Worm (Caenorhabditis elegans) whole organism, L1 larva: ENCODE measurements around the gene alh-3.

Source experiments
- C16A3.4 ChIP-seq: fragments of 150-350 bp; optimal IDR thresholded peaks from 2 replicates; lab custom pipeline; 2014; ENCODE audit warnings: missing biosample characterization, missing genetic modification characterization
- alr-1 ChIP-seq: fragments of 200-800 bp; sonication (Bioruptor generic); optimal IDR thresholded peaks from 2 replicates; lab custom pipeline; 2018; ENCODE audit warnings: borderline replicate concordance, mild to moderate bottlenecking, missing genetic modification characterization, missing compliant biosample characterization
- aly-2 ChIP-seq: fragments of 150-350 bp; optimal IDR thresholded peaks from 2 replicates; lab custom pipeline; 2014; ENCODE audit warnings: missing biosample characterization, missing genetic modification characterization
- ama-1 ChIP-seq: fragments of 150-350 bp; optimal IDR thresholded peaks from 2 replicates; lab custom pipeline; 2014
- blmp-1 ChIP-seq: fragments of 150-350 bp; optimal IDR thresholded peaks from 2 replicates; lab custom pipeline; 2014; ENCODE audit warnings: missing biosample characterization, missing genetic modification characterization
- ceh-63 ChIP-seq: fragments of 200-800 bp; sonication (Bioruptor generic); optimal IDR thresholded peaks from 2 replicates; lab custom pipeline; 2018; ENCODE audit warnings: mild to moderate bottlenecking, missing genetic modification characterization, missing compliant biosample characterization
- ceh-8 ChIP-seq: fragments of 200-800 bp; sonication (Bioruptor generic); optimal IDR thresholded peaks from 2 replicates; lab custom pipeline; 2018; ENCODE audit warnings: mild to moderate bottlenecking, missing genetic modification characterization, moderate library complexity, missing compliant biosample characterization
- ceh-82 ChIP-seq, 3 experiments: fragments of 150-350 bp in 1 of 3; sonication (generic microtip) in 2 of 3; optimal IDR thresholded peaks; 2 replicates each; lab custom pipeline; 2014 to 2017; ENCODE audit warnings: missing biosample characterization in 3 of 3, missing genetic modification characterization in 3 of 3
- ceh-88 ChIP-seq: fragments of 200-800 bp; sonication (Bioruptor generic); IDR thresholded peaks from 2 replicates; pipeline ENCODE4 v1.3.6; 2022; ENCODE audit warnings: missing genetic modification characterization, missing compliant biosample characterization
- dpl-1 ChIP-seq, 3 experiments: fragments of 150-350 bp in 2 of 3; sonication (generic microtip) in 1 of 3; optimal IDR thresholded peaks; 2 replicates each; lab custom pipeline; 2014 to 2017; ENCODE audit warnings: missing biosample characterization in 3 of 3, missing genetic modification characterization in 3 of 3, missing genetic modification reagents in 3 of 3
- dsc-1 ChIP-seq: sonication (generic microtip); optimal IDR thresholded peaks from 2 replicates; lab custom pipeline; 2016; ENCODE audit warnings: mild to moderate bottlenecking, missing genetic modification characterization, missing compliant biosample characterization
- efl-1 ChIP-seq, 4 experiments: fragments of 150-350 bp; optimal IDR thresholded peaks in 3 of 4; peaks in 1 of 4; 1 replicate in 1 of 4; 2 replicates in 3 of 4; lab custom pipeline; 2014; ENCODE audit warnings: missing biosample characterization in 2 of 4, missing genetic modification characterization in 2 of 4, missing genetic modification reagents in 2 of 4
- efl-3 ChIP-seq: fragments of 200-800 bp; sonication (Bioruptor generic); optimal IDR thresholded peaks from 2 replicates; lab custom pipeline; 2018; ENCODE audit warnings: mild to moderate bottlenecking, missing genetic modification characterization, missing compliant biosample characterization
- elt-2 ChIP-seq: sonication (generic microtip); optimal IDR thresholded peaks from 2 replicates; lab custom pipeline; 2016; ENCODE audit warnings: missing genetic modification characterization, mild to moderate bottlenecking, inconsistent platforms, missing compliant biosample characterization, missing genetic modification reagents
- ets-5 ChIP-seq: fragments of 200-800 bp; sonication (Bioruptor generic); IDR thresholded peaks from 2 replicates; pipeline ENCODE4 v1.3.6; 2022; ENCODE audit warnings: missing genetic modification characterization, missing compliant biosample characterization
- fkh-10 ChIP-seq: sonication (generic microtip); optimal IDR thresholded peaks from 2 replicates; lab custom pipeline; 2017; ENCODE audit warnings: missing biosample characterization, missing genetic modification reagents, missing genetic modification characterization
- fkh-4 ChIP-seq: sonication (generic microtip); optimal IDR thresholded peaks from 2 replicates; lab custom pipeline; 2016; ENCODE audit warnings: missing compliant biosample characterization, missing genetic modification characterization, borderline replicate concordance
- fos-1 ChIP-seq: fragments of 150-350 bp; optimal IDR thresholded peaks from 2 replicates; lab custom pipeline; 2014; ENCODE audit warnings: missing biosample characterization, missing genetic modification characterization
- irx-1 ChIP-seq: sonication (generic microtip); optimal IDR thresholded peaks from 2 replicates; lab custom pipeline; 2016; ENCODE audit warnings: missing genetic modification characterization, missing compliant biosample characterization
- jun-1 ChIP-seq: fragments of 150-350 bp; optimal IDR thresholded peaks from 2 replicates; lab custom pipeline; 2014; ENCODE audit warnings: missing biosample characterization, missing genetic modification reagents, missing genetic modification characterization
- lin-15B ChIP-seq: fragments of 150-350 bp; sonication (generic microtip); optimal IDR thresholded peaks from 3 replicates; lab custom pipeline; 2014; ENCODE audit warnings: missing biosample characterization, missing genetic modification characterization
- lin-35 ChIP-seq, 2 experiments: fragments of 150-350 bp; optimal IDR thresholded peaks; 2 replicates each; lab custom pipeline; 2014; ENCODE audit warnings: missing biosample characterization in 2 of 2, missing genetic modification characterization in 2 of 2, missing genetic modification reagents in 2 of 2
- lir-3 ChIP-seq: sonication (generic microtip); optimal IDR thresholded peaks from 2 replicates; lab custom pipeline; 2016; ENCODE audit warnings: mild to moderate bottlenecking, missing genetic modification characterization, moderate library complexity, missing compliant biosample characterization; ENCODE audit not compliant: poor library complexity
- lsy-2 ChIP-seq, 2 experiments: fragments of 150-350 bp; optimal IDR thresholded peaks; 2 replicates each; lab custom pipeline; 2014; ENCODE audit warnings: missing biosample characterization in 2 of 2, missing genetic modification characterization in 2 of 2
- mdl-1 ChIP-seq, 2 experiments: fragments of 150-350 bp; optimal IDR thresholded peaks; 2 replicates each; lab custom pipeline; 2014 to 2017; ENCODE audit warnings: missing biosample characterization in 2 of 2, missing genetic modification characterization in 2 of 2, inconsistent platforms in 1 of 2
- mep-1 ChIP-seq: fragments of 150-350 bp; optimal IDR thresholded peaks from 2 replicates; lab custom pipeline; 2014; ENCODE audit warnings: missing biosample characterization, missing genetic modification characterization
- nhr-11 ChIP-seq: fragments of 150-350 bp; optimal IDR thresholded peaks from 2 replicates; lab custom pipeline; 2014; ENCODE audit warnings: missing biosample characterization, missing genetic modification characterization
- nhr-12 ChIP-seq: sonication (generic microtip); optimal IDR thresholded peaks from 2 replicates; lab custom pipeline; 2017; ENCODE audit warnings: missing biosample characterization, missing genetic modification characterization
- nhr-19 ChIP-seq: fragments of 200-800 bp; sonication (Bioruptor generic); conservative IDR thresholded peaks from 2 replicates; pipeline ENCODE4 v1.3.6; 2022; ENCODE audit warnings: missing genetic modification characterization, missing compliant biosample characterization
- nhr-20 ChIP-seq: sonication (generic microtip); optimal IDR thresholded peaks from 2 replicates; lab custom pipeline; 2016; ENCODE audit warnings: mild to moderate bottlenecking, missing genetic modification characterization, missing compliant biosample characterization
- nhr-237 ChIP-seq: fragments of 150-350 bp; optimal IDR thresholded peaks from 2 replicates; lab custom pipeline; 2014; ENCODE audit warnings: missing biosample characterization, missing genetic modification characterization
- nhr-28 ChIP-seq: fragments of 150-350 bp; optimal IDR thresholded peaks from 2 replicates; lab custom pipeline; 2014; ENCODE audit warnings: missing biosample characterization, missing genetic modification characterization
- nhr-71 ChIP-seq: sonication (generic microtip); optimal IDR thresholded peaks from 2 replicates; lab custom pipeline; 2016; ENCODE audit warnings: mild to moderate bottlenecking, missing genetic modification characterization, moderate library complexity, missing compliant biosample characterization
- nhr-77 ChIP-seq: fragments of 150-350 bp; optimal IDR thresholded peaks from 2 replicates; lab custom pipeline; 2014; ENCODE audit warnings: missing biosample characterization, missing genetic modification characterization
- nhr-84 ChIP-seq: sonication (generic microtip); optimal IDR thresholded peaks from 2 replicates; lab custom pipeline; 2017; ENCODE audit warnings: missing biosample characterization, missing genetic modification characterization
- pqm-1 ChIP-seq: sonication (generic microtip); optimal IDR thresholded peaks from 3 replicates; lab custom pipeline; 2017; ENCODE audit warnings: missing biosample characterization, missing genetic modification characterization
- skn-1 ChIP-seq: fragments of 150-350 bp; optimal IDR thresholded peaks from 2 replicates; lab custom pipeline; 2014; ENCODE audit warnings: missing biosample characterization, missing genetic modification characterization
- snpc-4 ChIP-seq: fragments of 150-350 bp; optimal IDR thresholded peaks from 2 replicates; lab custom pipeline; 2014; ENCODE audit warnings: missing biosample characterization, missing genetic modification characterization
- snu-23 ChIP-seq: sonication (generic microtip); optimal IDR thresholded peaks from 2 replicates; lab custom pipeline; 2016; ENCODE audit warnings: missing genetic modification characterization, missing compliant biosample characterization
- sup-37 ChIP-seq: fragments of 200-800 bp; sonication (Bioruptor generic); optimal IDR thresholded peaks from 2 replicates; lab custom pipeline; 2018; ENCODE audit warnings: mild to moderate bottlenecking, missing genetic modification characterization, missing compliant biosample characterization
- tbx-2 ChIP-seq: sonication (generic microtip); optimal IDR thresholded peaks from 2 replicates; lab custom pipeline; 2016; ENCODE audit warnings: missing genetic modification characterization, missing compliant biosample characterization
- unc-62 ChIP-seq: fragments of 150-350 bp; optimal IDR thresholded peaks from 2 replicates; lab custom pipeline; 2014; ENCODE audit warnings: missing biosample characterization, missing genetic modification reagents, missing genetic modification characterization
- unc-86 ChIP-seq: sonication (generic microtip); optimal IDR thresholded peaks from 2 replicates; lab custom pipeline; 2016; ENCODE audit warnings: missing genetic modification characterization, missing compliant biosample characterization
- vab-15 ChIP-seq: sonication (generic microtip); optimal IDR thresholded peaks from 2 replicates; lab custom pipeline; 2017; ENCODE audit warnings: missing genotype, mild to moderate bottlenecking, missing genetic modification characterization, missing compliant biosample characterization
- zip-4 ChIP-seq: fragments of 200-800 bp; sonication (Bioruptor generic); optimal IDR thresholded peaks from 2 replicates; lab custom pipeline; 2018; ENCODE audit warnings: mild to moderate bottlenecking, missing genetic modification characterization, moderate library complexity, missing compliant biosample characterization
- ztf-11 ChIP-seq, 2 experiments: sonication (generic microtip); optimal IDR thresholded peaks; 2 replicates each; lab custom pipeline; 2016 to 2017; ENCODE audit warnings: missing genetic modification characterization in 2 of 2, missing biosample characterization in 1 of 2, missing compliant biosample characterization in 1 of 2
- ztf-4 ChIP-seq: fragments of 150-350 bp; optimal IDR thresholded peaks from 2 replicates; lab custom pipeline; 2014; ENCODE audit warnings: missing biosample characterization, missing genetic modification characterization

alh-3 gene

ce11 chrIV:11019962-11020550, 2.3 kb upstream of the alh-3 start, which contains the start of gene F13H10.8 (continued):
- TF ChIP-seq ceh-82 (tag; optimal IDR thresholded peaks at IDR 0.05; lab: Kevin White, UChicago) (peak in 1 of 3 experiments; percentile 21), nhr-11 (tag; lab: Kevin White, UChicago) (no peak), dpl-1 (GFP tag; optimal IDR thresholded peaks at IDR 0.05; lab: Kevin White, UChicago) (peak; percentile 19 to 48 (median 20)), nhr-12 (tag; lab: Kevin White, UChicago) (no peak), tbx-2 (tag; lab: Kevin White, UChicago) (peak; percentile 60), lin-15B (tag; lab: Kevin White, UChicago) (peak; percentile 18), irx-1 (tag; lab: Kevin White, UChicago) (no peak), ztf-11 (tag; optimal IDR thresholded peaks at IDR 0.05; lab: Kevin White, UChicago) (no peak), unc-62 (GFP tag; lab: Kevin White, UChicago) (no peak), nhr-77 (tag; lab: Kevin White, UChicago) (peak; percentile 1), ama-1 (no peak), unc-86 (tag; lab: Kevin White, UChicago) (no peak), efl-3 (GFP tag; lab: Kevin White, UChicago) (no peak), snu-23 (GFP tag; lab: Kevin White, UChicago) (peak; percentile 31), ceh-8 (no peak), skn-1 (tag; lab: Kevin White, UChicago) (no peak), dsc-1 (no peak), fkh-10 (no peak), elt-2 (tag; lab: Kevin White, UChicago) (peak; percentile 26), nhr-19 (GFP tag; lab: Robert Waterston, UW) (no peak), vab-15 (tag; lab: Kevin White, UChicago) (no peak), ceh-88 (GFP tag; lab: Robert Waterston, UW) (no peak), aly-2 (tag; lab: Kevin White, UChicago) (no peak), ztf-4 (tag; lab: Kevin White, UChicago) (no peak), fkh-4 (no peak), ets-5 (no peak), jun-1 (tag; lab: Kevin White, UChicago) (no peak), lsy-2 (tag; optimal IDR thresholded peaks at IDR 0.05; lab: Kevin White, UChicago) (peak; percentile 9 to 50), efl-1 (optimal IDR thresholded peaks at IDR 0.05; lab: Kevin White, UChicago) (peak; percentile 24 to 26), efl-1 (GFP tag; optimal IDR thresholded peaks at IDR 0.05 in 1 of 2; lab: Kevin White, UChicago) (peak; percentile 31 to 40), sup-37 (GFP tag; lab: Kevin White, UChicago) (no peak), lir-3 (tag; lab: Kevin White, UChicago) (no peak), snpc-4 (tag; lab: Kevin White, UChicago) (peak; percentile 24), blmp-1 (tag; lab: Kevin White, UChicago) (peak; percentile 41), nhr-28 (tag; lab: Kevin White, UChicago) (no peak), fos-1 (tag; lab: Kevin White, UChicago) (no peak)

- TF ChIP-seq vab-15 (tag; lab: Kevin White, UChicago) (no peak), ceh-82 (tag; optimal IDR thresholded peaks at IDR 0.05; lab: Kevin White, UChicago) (no peak), nhr-84 (tag; lab: Kevin White, UChicago) (no peak), tbx-2 (tag; lab: Kevin White, UChicago) (peak; percentile 11), nhr-237 (tag; lab: Kevin White, UChicago) (no peak), efl-1 (optimal IDR thresholded peaks at IDR 0.05; lab: Kevin White, UChicago) (no peak), efl-1 (GFP tag; optimal IDR thresholded peaks at IDR 0.05 in 1 of 2; lab: Kevin White, UChicago) (peak in 1 of 2 experiments; percentile 60), snu-23 (GFP tag; lab: Kevin White, UChicago) (peak; percentile 38), lir-3 (tag; lab: Kevin White, UChicago) (no peak), lsy-2 (tag; optimal IDR thresholded peaks at IDR 0.05; lab: Kevin White, UChicago) (no peak), ceh-63 (no peak), lin-35 (GFP tag; optimal IDR thresholded peaks at IDR 0.05; lab: Kevin White, UChicago) (peak in 1 of 2 experiments; percentile 39), mep-1 (tag; lab: Kevin White, UChicago) (peak; percentile 50), jun-1 (tag; lab: Kevin White, UChicago) (no peak), nhr-71 (peak; percentile 51), C16A3.4 (tag; lab: Kevin White, UChicago) (no peak), nhr-20 (tag; lab: Kevin White, UChicago) (peak; percentile 62), efl-3 (GFP tag; lab: Kevin White, UChicago) (no peak), alr-1 (tag; lab: Kevin White, UChicago) (no peak), fkh-4 (no peak), skn-1 (tag; lab: Kevin White, UChicago) (no peak), nhr-77 (tag; lab: Kevin White, UChicago) (no peak), fkh-10 (no peak), mdl-1 (tag; optimal IDR thresholded peaks at IDR 0.05; lab: Kevin White, UChicago) (peak in 1 of 2 experiments; percentile 56), pqm-1 (tag; lab: Kevin White, UChicago) (no peak), zip-4 (GFP tag; lab: Kevin White, UChicago) (no peak)
Measured at ce11 chrIV:11021512-11022268, 713 bp upstream of the alh-3 start, which contains the start of gene mogs-1. Gene mogs-1, minus strand, starts transcription at chrIV:11021928.
